Fruit fly (Drosophila melanogaster) whole organism, embryonic: ENCODE measurements around the gene CG18171.

Experiments
- CG10274 ChIP-seq: fragments of 200-800 bp; sonication (Bioruptor generic); optimal IDR thresholded peaks from 3 replicates; lab custom pipeline; 2017; ENCODE audit warnings: missing biosample characterization, mild to moderate bottlenecking, missing genetic modification characterization
- CG11085 ChIP-seq: fragments of 200-800 bp; sonication (Bioruptor generic); IDR thresholded peaks from 2 replicates; pipeline ENCODE4 v1.3.6; 2022; ENCODE audit warnings: missing biosample characterization, missing genetic modification characterization
- CG11456 ChIP-seq: fragments of 200-800 bp; sonication (Bioruptor generic); IDR thresholded peaks from 3 replicates; pipeline ENCODE4 v1.3.6; 2022; ENCODE audit warnings: missing biosample characterization, missing genetic modification characterization
- CG11560 ChIP-seq: fragments of 200-800 bp; sonication (Bioruptor generic); IDR thresholded peaks from 3 replicates; pipeline ENCODE4 v1.3.6; 2022; ENCODE audit warnings: missing biosample characterization, missing genetic modification characterization
- CG12219 ChIP-seq: fragments of 200-800 bp; sonication (Bioruptor generic); optimal IDR thresholded peaks from 3 replicates; lab custom pipeline; 2018; ENCODE audit warnings: missing biosample characterization, mild to moderate bottlenecking, missing genetic modification characterization
- CG12659 ChIP-seq: fragments of 200-800 bp; sonication (Bioruptor generic); optimal IDR thresholded peaks from 3 replicates; lab custom pipeline; 2017; ENCODE audit warnings: mild to moderate bottlenecking, missing biosample characterization, missing genetic modification reagents, missing genetic modification characterization
- CG13296 ChIP-seq: fragments of 200-800 bp; sonication (Bioruptor generic); optimal IDR thresholded peaks from 3 replicates; lab custom pipeline; 2018; ENCODE audit warnings: missing biosample characterization, mild to moderate bottlenecking, missing genetic modification characterization
- CG15696 ChIP-seq: fragments of 200-800 bp; sonication (Bioruptor generic); optimal IDR thresholded peaks from 2 replicates; lab custom pipeline; 2019; ENCODE audit warnings: missing biosample characterization, mild to moderate bottlenecking, missing genetic modification characterization, moderate library complexity
- CG1832 ChIP-seq: fragments of 200-800 bp; sonication (Bioruptor generic); optimal IDR thresholded peaks from 2 replicates; lab custom pipeline; 2017; ENCODE audit warnings: missing biosample characterization, mild to moderate bottlenecking, missing genetic modification characterization, inconsistent platforms
- CG18599 ChIP-seq: fragments of 200-800 bp; sonication (Bioruptor generic); optimal IDR thresholded peaks from 3 replicates; lab custom pipeline; 2017; ENCODE audit warnings: missing biosample characterization, missing genetic modification characterization, mild to moderate bottlenecking, moderate library complexity, missing genetic modification reagents
- CG32532 ChIP-seq: fragments of 200-800 bp; sonication (Bioruptor generic); IDR thresholded peaks from 2 replicates; pipeline ENCODE4 v1.3.6; 2022; ENCODE audit warnings: missing biosample characterization, missing genetic modification characterization
- CG42726 ChIP-seq: fragments of 200-800 bp; sonication (Bioruptor generic); IDR thresholded peaks from 2 replicates; pipeline ENCODE4 v1.3.6; 2022; ENCODE audit warnings: missing biosample characterization, missing genetic modification characterization; ENCODE audit not compliant: partially characterized antibody
- CG6272 ChIP-seq: fragments of 200-800 bp; sonication (Bioruptor generic); IDR thresholded peaks from 2 replicates; pipeline ENCODE4 v1.3.6; 2022; ENCODE audit warnings: missing biosample characterization, missing genetic modification characterization
- CG7745 ChIP-seq: fragments of 200-800 bp; sonication (Bioruptor generic); optimal IDR thresholded peaks from 2 replicates; lab custom pipeline; 2018; ENCODE audit warnings: missing biosample characterization, mild to moderate bottlenecking, missing genetic modification characterization, moderate library complexity
- CG7987 ChIP-seq: fragments of 200-800 bp; sonication (Bioruptor generic); optimal IDR thresholded peaks from 2 replicates; lab custom pipeline; 2018; ENCODE audit warnings: missing biosample characterization, mild to moderate bottlenecking, missing genetic modification characterization, moderate library complexity
- CG9609 ChIP-seq: fragments of 200-800 bp; sonication (Bioruptor generic); optimal IDR thresholded peaks from 3 replicates; lab custom pipeline; 2016; ENCODE audit warnings: missing biosample characterization, missing genetic modification characterization
- CG9932 ChIP-seq: fragments of 200-800 bp; sonication (Bioruptor generic); IDR thresholded peaks from 2 replicates; pipeline ENCODE4 v1.3.6; 2022; ENCODE audit warnings: missing biosample characterization, missing genetic modification characterization
- Camta ChIP-seq: fragments of 200-800 bp; sonication (Bioruptor generic); optimal IDR thresholded peaks from 2 replicates; lab custom pipeline; 2016; ENCODE audit warnings: missing biosample characterization, missing genetic modification characterization
- D19A ChIP-seq: fragments of 200-800 bp; optimal IDR thresholded peaks from 3 replicates; lab custom pipeline; 2019; ENCODE audit warnings: missing biosample characterization, mild to moderate bottlenecking, missing genetic modification characterization, moderate library complexity
- Dad ChIP-seq: fragments of 200-800 bp; sonication (Bioruptor generic); optimal IDR thresholded peaks from 3 replicates; lab custom pipeline; 2016; ENCODE audit warnings: missing biosample characterization, missing genetic modification characterization
- Dip3 ChIP-seq: fragments of 200-800 bp; sonication (Bioruptor generic); optimal IDR thresholded peaks from 3 replicates; lab custom pipeline; 2016; ENCODE audit warnings: missing biosample characterization, missing genetic modification characterization
- Doc3 ChIP-seq: fragments of 200-800 bp; sonication (Bioruptor generic); IDR thresholded peaks from 3 replicates; pipeline ENCODE4 v1.3.6; 2022; ENCODE audit warnings: missing biosample characterization, missing genetic modification characterization; ENCODE audit not compliant: partially characterized antibody
- ERR ChIP-seq: fragments of 200-800 bp; sonication (Bioruptor generic); optimal IDR thresholded peaks from 2 replicates; lab custom pipeline; 2016; ENCODE audit warnings: missing biosample characterization, missing genetic modification characterization
- Ets97D ChIP-seq: fragments of 200-800 bp; sonication (Bioruptor generic); optimal IDR thresholded peaks from 3 replicates; lab custom pipeline; 2016; ENCODE audit warnings: missing biosample characterization, missing genetic modification characterization
- Gsc ChIP-seq: fragments of 200-800 bp; sonication (Bioruptor generic); IDR thresholded peaks from 2 replicates; pipeline ENCODE4 v1.3.6; 2022; ENCODE audit warnings: missing biosample characterization, missing genetic modification characterization
- Hr78 ChIP-seq, 2 experiments: fragments of 200-800 bp in 1 of 2; fragments of >200 bp in 1 of 2; sonication (Bioruptor generic) in 1 of 2; optimal IDR thresholded peaks; 2 replicates each; lab custom pipeline; 2017 to 2019; ENCODE audit warnings: missing biosample characterization in 2 of 2, missing genetic modification characterization in 2 of 2, mild to moderate bottlenecking in 1 of 2, moderate library complexity in 1 of 2
- Lim3 ChIP-seq: fragments of 200-800 bp; sonication (Bioruptor generic); IDR thresholded peaks from 2 replicates; pipeline ENCODE4 v1.3.6; 2022; ENCODE audit warnings: missing biosample characterization, missing genetic modification characterization
- NfI ChIP-seq: fragments of 200-800 bp; sonication (Bioruptor generic); optimal IDR thresholded peaks from 3 replicates; lab custom pipeline; 2018; ENCODE audit warnings: missing biosample characterization, mild to moderate bottlenecking, missing genetic modification characterization, moderate library complexity
- Oli ChIP-seq: fragments of 200-800 bp; sonication (Bioruptor generic); optimal IDR thresholded peaks from 2 replicates; lab custom pipeline; 2018; ENCODE audit warnings: missing biosample characterization, mild to moderate bottlenecking, missing genetic modification characterization, moderate library complexity
- Rfx ChIP-seq: fragments of 200-800 bp; sonication (Bioruptor generic); IDR thresholded peaks from 2 replicates; pipeline ENCODE4 v1.3.6; 2022; ENCODE audit warnings: missing biosample characterization, missing genetic modification characterization
- Sin3A ChIP-seq: fragments of >200 bp; optimal IDR thresholded peaks from 2 replicates; lab custom pipeline; 2018
- Sry-δ ChIP-seq: fragments of 200-800 bp; sonication (Bioruptor generic); optimal IDR thresholded peaks from 2 replicates; lab custom pipeline; 2016; ENCODE audit warnings: missing biosample characterization, missing genetic modification characterization
- Vsx1 ChIP-seq: fragments of 200-800 bp; sonication (Bioruptor generic); optimal IDR thresholded peaks from 2 replicates; lab custom pipeline; 2017; ENCODE audit warnings: missing biosample characterization, mild to moderate bottlenecking, missing genetic modification characterization, missing genetic modification reagents
- abd-A ChIP-seq: fragments of 200-800 bp; sonication (Bioruptor generic); optimal IDR thresholded peaks from 3 replicates; lab custom pipeline; 2019; ENCODE audit warnings: missing biosample characterization, mild to moderate bottlenecking, missing genetic modification characterization, moderate library complexity
- cad ChIP-seq: fragments of >200 bp; optimal IDR thresholded peaks from 2 replicates; lab custom pipeline; 2017; ENCODE audit warnings: missing biosample characterization, missing genetic modification characterization
- crc ChIP-seq: fragments of 200-800 bp; sonication (Bioruptor generic); optimal IDR thresholded peaks from 2 replicates; lab custom pipeline; 2016; ENCODE audit warnings: missing biosample characterization, missing genetic modification characterization
- fd3F ChIP-seq: fragments of 200-800 bp; sonication (Bioruptor generic); optimal IDR thresholded peaks from 2 replicates; lab custom pipeline; 2018; ENCODE audit warnings: missing biosample characterization, mild to moderate bottlenecking, missing genetic modification characterization, moderate library complexity
- grn ChIP-seq: fragments of 200-800 bp; sonication (Bioruptor generic); optimal IDR thresholded peaks from 3 replicates; lab custom pipeline; 2017; ENCODE audit warnings: missing biosample characterization, missing genetic modification characterization
- gro ChIP-seq: fragments of 200-800 bp; sonication (Bioruptor generic); optimal IDR thresholded peaks from 2 replicates; lab custom pipeline; 2016; ENCODE audit warnings: missing biosample characterization, missing genetic modification characterization
- hkb ChIP-seq, 2 experiments: fragments of 200-800 bp in 1 of 2; fragments of >200 bp in 1 of 2; sonication (Bioruptor generic) in 1 of 2; IDR thresholded peaks in 1 of 2; optimal IDR thresholded peaks in 1 of 2; 2 replicates each; pipeline versions ENCODE4 v1.3.6 to Lab custom; 2017 to 2022; ENCODE audit warnings: missing biosample characterization in 1 of 2, missing genetic modification characterization in 1 of 2
- nau ChIP-seq: fragments of 200-800 bp; sonication (Bioruptor generic); optimal IDR thresholded peaks from 3 replicates; lab custom pipeline; 2017; ENCODE audit warnings: missing biosample characterization, mild to moderate bottlenecking, missing genetic modification characterization, missing genetic modification reagents
- nerfin-2 ChIP-seq: fragments of 200-800 bp; sonication (Bioruptor generic); IDR thresholded peaks from 2 replicates; pipeline ENCODE4 v1.3.6; 2022; ENCODE audit warnings: missing biosample characterization, missing genetic modification characterization; ENCODE audit not compliant: partially characterized antibody
- p53 ChIP-seq: fragments of 200-800 bp; sonication (Bioruptor generic); optimal IDR thresholded peaks from 2 replicates; lab custom pipeline; 2016; ENCODE audit warnings: missing biosample characterization, missing genetic modification characterization
- sd ChIP-seq: fragments of 200-800 bp; sonication (Bioruptor generic); optimal IDR thresholded peaks from 3 replicates; lab custom pipeline; 2018; ENCODE audit warnings: missing biosample characterization, mild to moderate bottlenecking, missing genetic modification characterization, moderate library complexity
- slp2 ChIP-seq: fragments of 200-800 bp; sonication (Bioruptor generic); optimal IDR thresholded peaks from 2 replicates; lab custom pipeline; 2016; ENCODE audit warnings: missing biosample characterization, missing genetic modification characterization
- ttk ChIP-seq: fragments of 200-800 bp; sonication (Bioruptor generic); IDR thresholded peaks from 2 replicates; pipeline ENCODE4 v2.1.2; 2022; ENCODE audit warnings: missing biosample characterization, missing genetic modification characterization

The CG18171 gene

DNA sequence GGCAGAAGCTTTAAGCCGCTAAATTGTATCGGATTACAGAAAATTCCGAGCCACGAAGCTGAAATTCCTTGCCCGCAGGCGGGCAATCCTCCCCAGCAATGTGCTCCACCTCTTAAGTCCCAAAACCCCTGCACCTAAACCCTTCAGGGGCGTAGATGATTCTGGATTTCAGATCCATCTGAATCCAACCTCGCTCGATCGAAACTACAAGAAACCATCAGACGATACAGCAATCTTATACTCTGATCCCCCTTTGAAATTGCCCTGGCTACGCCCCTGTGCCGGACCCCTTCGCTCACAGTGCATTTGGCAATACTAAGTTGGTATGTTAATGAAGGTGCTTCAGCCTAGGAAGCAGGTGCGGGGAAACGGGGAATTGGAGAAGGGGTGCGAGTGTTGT lies 39.9 kb downstream of the CG18171 start (continued):
- TF ChIP-seq NfI (GFP tag; lab: Kevin White, UChicago) (no peak), abd-A (no peak), Lim3 (no peak), CG7987 (GFP tag; lab: Kevin White, UChicago) (no peak), Vsx1 (GFP tag; lab: Kevin White, UChicago) (no peak), ERR (no peak), CG32532 (GFP tag; lab: Robert Waterston, UW) (no peak), sd (no peak), hkb (optimal IDR thresholded peaks at IDR 0.05; lab: Kevin White, UChicago) (no peak), hkb (GFP tag; IDR thresholded peaks at IDR 0.05; lab: Robert Waterston, UW) (0 out of 2 replicates have a peak, but pooled peaks have one; percentile 22), Rfx (GFP tag; lab: Robert Waterston, UW) (peak; percentile 16; the same call in 1 of the 2 replicates), Hr78 (GFP tag; optimal IDR thresholded peaks at IDR 0.05; lab: Kevin White, UChicago) (no peak), Sin3A (no peak), nau (GFP tag; lab: Kevin White, UChicago) (no peak), CG9609 (GFP tag; lab: Kevin White, UChicago) (no peak), Camta (GFP tag; lab: Kevin White, UChicago) (no peak), gro (GFP tag; lab: Kevin White, UChicago) (no peak), CG7745 (tag; lab: Kevin White, UChicago) (no peak), Sry-δ (GFP tag; lab: Kevin White, UChicago) (no peak), CG15696 (no peak), CG6272 (GFP tag; lab: Robert Waterston, UW) (no peak), Gsc (peak; percentile 9; the same call in 1 of the 2 replicates), cad (no peak), CG10274 (GFP tag; lab: Kevin White, UChicago) (no peak), CG11560 (tag; lab: Robert Waterston, UW) (no peak), CG11085 (no peak), CG9932 (GFP tag; lab: Robert Waterston, UW) (0 out of 2 replicates have a peak, but pooled peaks have one; percentile 27), slp2 (GFP tag; lab: Kevin White, UChicago) (no peak), Ets97D (GFP tag; lab: Kevin White, UChicago) (no peak), CG12659 (no peak), CG11456 (GFP tag; lab: Robert Waterston, UW) (no peak), ttk (peak; percentile 21; the same call in 1 of the 2 replicates), grn (GFP tag; lab: Kevin White, UChicago) (no peak), CG13296 (no peak), D19A (tag; lab: Kevin White, UChicago) (no peak), CG42726 (GFP tag; lab: Robert Waterston, UW) (no peak), nerfin-2 (GFP tag; lab: Robert Waterston, UW) (no peak), p53 (GFP tag; lab: Kevin White, UChicago) (no peak), CG1832 (GFP tag; lab: Kevin White, UChicago) (no peak), CG12219 (GFP tag; lab: Kevin White, UChicago) (no peak), crc (no peak), fd3F (GFP tag; lab: Kevin White, UChicago) (no peak), Doc3 (GFP tag; lab: Robert Waterston, UW) (no peak), CG18599 (GFP tag; lab: Kevin White, UChicago) (peak; percentile 11), Oli (tag; lab: Kevin White, UChicago) (no peak), Dip3 (no peak), Dad (no peak)
